Fruit fly (Drosophila melanogaster): ENCODE data around the gene CG10359.

The CG10359 gene

DNA sequence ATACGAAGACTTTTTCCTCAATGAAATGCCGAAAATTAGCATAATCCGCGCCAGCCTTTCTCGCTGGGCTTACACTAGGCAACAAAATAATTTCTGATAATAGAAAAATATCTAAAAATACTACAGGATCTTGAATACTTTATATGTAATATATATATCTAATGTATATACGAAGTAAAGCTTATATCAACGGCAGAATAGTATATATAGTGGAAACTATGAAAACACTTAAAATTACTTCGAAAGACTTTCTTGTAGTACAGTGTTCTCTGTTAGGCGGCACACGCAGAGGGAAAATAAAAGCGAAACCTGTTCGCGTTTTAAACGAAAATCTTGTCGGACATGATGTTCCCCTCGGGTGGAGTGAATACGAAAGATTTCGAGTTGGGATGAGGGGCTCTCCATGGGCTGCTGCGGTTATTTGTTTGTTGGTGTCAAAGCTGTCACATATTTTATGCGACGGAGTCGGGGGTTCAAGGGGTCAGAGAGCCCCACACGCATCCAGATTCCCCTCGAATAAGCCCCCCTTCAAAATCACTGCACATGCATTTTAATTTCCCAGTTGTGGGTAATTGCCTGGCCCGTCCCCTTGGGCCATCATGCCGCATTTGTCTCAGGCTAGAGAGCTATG lies 22.2 kb downstream of the CG10359 start:
- 0 out of 3 replicates have a peak, but pooled peaks have one; percentile 55 for TF ChIP-seq CG3726 (GFP tag; IDR thresholded peaks at IDR 0.05)
- no peak for TF ChIP-seq MESR4 (GFP tag; optimal IDR thresholded peaks at IDR 0.05)
- no peak for TF ChIP-seq her (GFP tag; optimal IDR thresholded peaks at IDR 0.05)
- TF ChIP-seq prd (optimal IDR thresholded peaks at IDR 0.05) = no peak
- TF ChIP-seq prd (GFP tag; IDR thresholded peaks at IDR 0.05) = peak; percentile 56; the same call in 1 of the 3 replicates
- TF ChIP-seq jumu (GFP tag; optimal IDR thresholded peaks at IDR 0.05) = no peak
- no peak for TF ChIP-seq CG7963 (GFP tag; IDR thresholded peaks at IDR 0.05; ENCODE audit: partially characterized antibody)
- 0 out of 2 replicates have a peak, but pooled peaks have one; percentile 17 for TF ChIP-seq sisA (GFP tag; IDR thresholded peaks at IDR 0.05)
- TF ChIP-seq klu (GFP tag; IDR thresholded peaks at IDR 0.05) = no peak
- TF ChIP-seq Ets65A (GFP tag) = no peak
- no peak for TF ChIP-seq NC2α (GFP tag; optimal IDR thresholded peaks at IDR 0.05)
- no peak for TF ChIP-seq C15 (GFP tag; IDR thresholded peaks at IDR 0.05)
- peak; percentile 87 for TF ChIP-seq dmrt99B (tag; optimal IDR thresholded peaks at IDR 0.05)
- TF ChIP-seq CG3838 (GFP tag; optimal IDR thresholded peaks at IDR 0.05) = no peak
- peak; percentile 75; the same call in 2 of the 3 replicates for TF ChIP-seq ci (GFP tag; IDR thresholded peaks at IDR 0.05)
- no peak for TF ChIP-seq CG6175 (GFP tag; IDR thresholded peaks at IDR 0.05)
- peak; percentile 24 for TF ChIP-seq CG9437 (GFP tag; optimal IDR thresholded peaks at IDR 0.05)
- no peak for TF ChIP-seq shn (GFP tag; optimal IDR thresholded peaks at IDR 0.05)
- TF ChIP-seq Ets97D (GFP tag; optimal IDR thresholded peaks at IDR 0.05) = no peak
- TF ChIP-seq Bdp1 (GFP tag; optimal IDR thresholded peaks at IDR 0.05) = no peak
- no peak for TF ChIP-seq CG17186 (GFP tag; optimal IDR thresholded peaks at IDR 0.05)
- TF ChIP-seq Gsc (GFP tag; IDR thresholded peaks at IDR 0.05) = no peak
- no peak for TF ChIP-seq al (GFP tag; IDR thresholded peaks at IDR 0.05)
- TF ChIP-seq bbx (GFP tag; IDR thresholded peaks at IDR 0.05; ENCODE audit: partially characterized antibody) = no peak
- TF ChIP-seq CG32772 (GFP tag; IDR thresholded peaks at IDR 0.05) = peak; percentile 22; the same call in 1 of the 2 replicates
- TF ChIP-seq CG6654 (GFP tag; optimal IDR thresholded peaks at IDR 0.05) = peak; percentile 16
- TF ChIP-seq CG8765 (GFP tag; IDR thresholded peaks at IDR 0.05) = no peak
- TF ChIP-seq br (optimal IDR thresholded peaks at IDR 0.05) = no peak
- TF ChIP-seq odd (GFP tag; optimal IDR thresholded peaks at IDR 0.05) = peak; percentile 52
- no peak for TF ChIP-seq amos (GFP tag; IDR thresholded peaks at IDR 0.05; ENCODE audit: partially characterized antibody)
- peak; percentile 60 for TF ChIP-seq kah (GFP tag; optimal IDR thresholded peaks at IDR 0.05)
- TF ChIP-seq CG34422 (GFP tag; IDR thresholded peaks at IDR 0.05) = no peak
- peak; percentile 21; the same call in 1 of the 2 replicates for TF ChIP-seq ro (GFP tag; IDR thresholded peaks at IDR 0.05)
- no peak for TF ChIP-seq aop (GFP tag; IDR thresholded peaks at IDR 0.05)
- TF ChIP-seq CG17802 (tag; optimal IDR thresholded peaks at IDR 0.05) = peak; percentile 3
- TF ChIP-seq CG16815 (GFP tag; optimal IDR thresholded peaks at IDR 0.05) = peak; percentile 3
- TF ChIP-seq exex (tag; optimal IDR thresholded peaks at IDR 0.05) = no peak
- no peak for TF ChIP-seq cg (GFP tag; optimal IDR thresholded peaks at IDR 0.05)
- TF ChIP-seq row (GFP tag; IDR thresholded peaks at IDR 0.05) = peak; percentile 68
- peak; percentile 17 for TF ChIP-seq HmgZ (tag; optimal IDR thresholded peaks at IDR 0.05)
- TF ChIP-seq fru (optimal IDR thresholded peaks at IDR 0.05) = no peak
- no peak for TF ChIP-seq bab2 (GFP tag; optimal IDR thresholded peaks at IDR 0.05)
- TF ChIP-seq hbn (GFP tag; IDR thresholded peaks at IDR 0.05; ENCODE audit: partially characterized antibody) = no peak
- TF ChIP-seq PHDP (tag; optimal IDR thresholded peaks at IDR 0.05) = peak; percentile 70
- TF ChIP-seq CG32767 (GFP tag; IDR thresholded peaks at IDR 0.05) = 0 out of 2 replicates have a peak, but pooled peaks have one; percentile 15
- TF ChIP-seq CG7357 (GFP tag; IDR thresholded peaks at IDR 0.05) = 0 out of 3 replicates have a peak, but pooled peaks have one; percentile 38
- no peak for TF ChIP-seq pan (optimal IDR thresholded peaks at IDR 0.05)
- TF ChIP-seq pan (GFP tag; optimal IDR thresholded peaks at IDR 0.05 in 1 of 2, IDR thresholded peaks at IDR 0.05 in 1 of 2) = peak in 1 of 2 experiments; percentile 65
- TF ChIP-seq CG13287 (GFP tag; IDR thresholded peaks at IDR 0.05; ENCODE audit: partially characterized antibody) = no peak
- TF ChIP-seq CG12769 (tag; optimal IDR thresholded peaks at IDR 0.05) = no peak
- no peak for TF ChIP-seq mld (GFP tag; IDR thresholded peaks at IDR 0.05; ENCODE audit: partially characterized antibody)
